Worm (Caenorhabditis elegans) whole organism, L1 larva: Measurements from ENCODE around the gene F08D12.7.

Experiments
- ama-1 ChIP-seq: fragments of 150-350 bp; optimal IDR thresholded peaks from 2 replicates; lab custom pipeline; 2014
- fos-1 ChIP-seq: fragments of 150-350 bp; optimal IDR thresholded peaks from 2 replicates; lab custom pipeline; 2014; ENCODE audit warnings: missing biosample characterization, missing genetic modification characterization
- hlh-17 ChIP-seq: fragments of 200-800 bp; sonication (Bioruptor generic); optimal IDR thresholded peaks from 2 replicates; lab custom pipeline; 2018; ENCODE audit warnings: missing genetic modification characterization, mild to moderate bottlenecking, missing compliant biosample characterization, moderate library complexity, borderline replicate concordance
- nhr-77 ChIP-seq: fragments of 150-350 bp; optimal IDR thresholded peaks from 2 replicates; lab custom pipeline; 2014; ENCODE audit warnings: missing biosample characterization, missing genetic modification characterization
- unc-86 ChIP-seq: sonication (generic microtip); optimal IDR thresholded peaks from 2 replicates; lab custom pipeline; 2016; ENCODE audit warnings: missing genetic modification characterization, missing compliant biosample characterization

ce11 chrII:2734735-2735134 lies 34.2 kb downstream of the F08D12.7 start:
- TF ChIP-seq ama-1 (lab: Kevin White, UChicago) (no peak), fos-1 (tag; lab: Kevin White, UChicago) (no peak), hlh-17 (no peak), unc-86 (no peak), nhr-77 (tag; lab: Kevin White, UChicago) (no peak)
